Worm (Caenorhabditis elegans) whole organism, dauer: ENCODE measurements around the gene Y51H4A.938.
"Not testable (repeated sequence)": the region's sequence is repeated elsewhere in the genome, so short reads cannot be mapped to it uniquely, and the experiment has no call there.

Source experiments
- unc-62 ChIP-seq: sonication (generic microtip); optimal IDR thresholded peaks from 2 replicates; lab custom pipeline; 2017; ENCODE audit warnings: missing biosample characterization, missing genetic modification reagents, missing genetic modification characterization

Gene Y51H4A.938

DNA sequence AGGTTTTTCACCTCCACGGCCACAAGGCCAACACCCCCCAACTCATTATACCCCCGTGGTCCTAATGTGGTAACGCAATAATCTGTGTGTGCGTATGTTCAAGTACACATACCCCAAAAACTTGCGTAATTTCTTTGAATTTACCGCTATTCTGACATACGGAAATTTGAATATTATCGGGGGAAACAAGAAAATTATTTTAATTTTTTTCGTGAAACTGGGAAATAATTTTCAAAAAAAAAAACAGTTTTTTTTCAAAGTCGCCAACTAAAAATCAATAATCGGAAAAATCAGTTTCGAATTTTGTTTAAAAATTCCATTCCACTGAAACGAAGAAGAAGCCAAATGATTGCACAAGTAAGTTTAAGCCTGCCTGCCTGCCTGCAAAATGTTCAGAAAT lies at the start of gene Y51H4A.938:
Y51H4A.938 (plus strand) TSS at position 301 of the 400 bp plus-strand sequence.
- not testable (repeated sequence) for TF ChIP-seq unc-62 (GFP tag; lab: Kevin White, UChicago)

DNA sequence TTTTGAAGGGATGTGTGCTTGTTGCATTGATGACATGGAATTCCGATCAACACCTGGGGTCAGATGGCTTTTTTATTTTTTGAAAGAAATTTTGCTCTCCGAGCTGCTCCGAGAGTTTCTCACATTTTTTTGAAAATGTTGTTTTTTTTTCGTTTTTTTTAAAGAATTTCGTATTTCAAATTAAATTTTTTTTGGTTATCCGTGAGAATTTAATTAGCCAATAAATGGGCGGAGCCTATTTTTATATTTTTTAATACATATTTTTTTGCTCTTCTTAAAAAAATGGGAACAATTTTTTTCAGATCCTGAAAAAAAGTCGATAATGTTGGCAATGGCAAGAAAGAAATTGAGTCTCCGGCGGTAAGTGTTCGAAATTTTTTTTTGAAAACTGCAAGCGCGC lies 49.1 kb upstream of the Y51H4A.938 start, which contains the start of gene dlc-3:
dlc-3 (plus strand) TSS at position 301 of the 400 bp plus-strand sequence.
- no peak for TF ChIP-seq unc-62 (GFP tag; lab: Kevin White, UChicago)

DNA sequence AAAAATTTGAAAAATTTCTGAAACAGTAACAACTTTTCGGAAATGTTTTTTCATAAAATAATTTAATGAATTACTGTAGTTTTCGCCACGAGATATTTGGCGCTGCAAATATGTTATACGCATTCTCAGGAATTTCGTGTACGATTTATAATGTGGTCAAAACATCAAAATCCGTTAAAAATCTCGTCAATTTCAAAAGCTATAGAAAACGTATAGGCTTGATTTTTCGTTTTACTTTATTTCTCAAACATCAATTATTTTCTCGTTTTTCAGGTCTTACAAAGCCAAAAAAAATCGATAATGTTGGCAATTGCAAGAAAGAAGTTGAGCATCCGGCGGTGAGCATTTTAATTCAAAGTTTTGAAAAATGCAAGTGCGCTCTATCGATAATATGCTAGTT lies 38.0 kb upstream of the Y51H4A.938 start, which contains the start of gene dlc-4:
dlc-4 (plus strand) TSS at position 301 of the 400 bp plus-strand sequence.
- no peak for TF ChIP-seq unc-62 (GFP tag; lab: Kevin White, UChicago)

DNA sequence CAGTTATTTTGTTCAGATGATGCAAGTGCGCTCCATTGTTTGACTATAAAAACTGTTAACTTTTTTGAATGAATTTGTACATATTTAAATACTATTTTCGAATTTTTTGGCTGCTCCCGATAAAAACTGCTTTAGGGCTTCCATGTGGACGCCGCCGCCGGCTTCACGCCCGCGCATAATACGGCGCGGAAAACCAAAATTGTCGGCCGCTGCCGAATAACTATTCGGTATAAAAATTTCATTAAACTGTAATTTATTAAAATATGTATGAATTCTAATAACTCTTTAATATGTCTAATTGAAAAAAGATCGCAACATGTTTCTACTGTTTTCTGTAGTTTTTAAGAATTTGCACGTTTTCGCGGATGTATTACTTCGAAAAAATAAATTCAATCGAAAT lies 34.3 kb upstream of the Y51H4A.938 start:
- no peak for TF ChIP-seq unc-62 (GFP tag; lab: Kevin White, UChicago)

DNA sequence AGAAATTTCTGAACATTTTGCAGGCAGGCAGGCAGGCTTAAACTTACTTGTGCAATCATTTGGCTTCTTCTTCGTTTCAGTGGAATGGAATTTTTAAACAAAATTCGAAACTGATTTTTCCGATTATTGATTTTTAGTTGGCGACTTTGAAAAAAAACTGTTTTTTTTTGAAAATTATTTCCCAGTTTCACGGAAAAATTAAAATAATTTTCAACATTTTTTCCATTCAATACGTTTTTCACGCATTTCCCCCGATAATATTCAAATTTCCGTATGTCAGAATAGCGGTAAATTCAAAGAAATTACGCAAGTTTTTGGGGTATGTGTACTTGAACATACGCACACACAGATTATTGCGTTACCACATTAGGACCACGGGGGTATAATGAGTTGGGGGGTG lies 10.1 kb upstream of the Y51H4A.938 start, which contains the start of gene VY10G11R.1:
VY10G11R.1 (minus strand) TSS at position 101 of the 400 bp plus-strand sequence.
- not testable (repeated sequence) for TF ChIP-seq unc-62 (GFP tag; lab: Kevin White, UChicago)

DNA sequence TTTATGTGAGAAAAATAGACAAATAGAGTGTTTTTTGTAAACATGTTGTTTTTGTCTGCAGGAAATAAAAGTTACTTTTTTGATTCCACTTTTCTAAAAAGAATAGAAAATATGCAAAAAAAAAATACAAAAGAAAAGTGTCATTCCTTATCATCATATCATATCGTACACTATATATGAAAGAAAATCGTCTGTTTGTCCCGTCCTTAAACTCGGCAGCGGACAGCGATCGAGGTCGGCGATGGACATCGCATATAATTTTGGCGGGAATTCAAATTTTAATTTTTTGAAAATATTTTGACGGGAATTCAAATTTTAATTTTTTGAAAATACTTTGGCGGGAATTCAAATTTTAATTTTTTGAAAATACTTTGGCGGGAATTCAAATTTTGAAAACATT lies 9.4 kb upstream of the Y51H4A.938 start:
- no peak for TF ChIP-seq unc-62 (GFP tag; lab: Kevin White, UChicago)

DNA sequence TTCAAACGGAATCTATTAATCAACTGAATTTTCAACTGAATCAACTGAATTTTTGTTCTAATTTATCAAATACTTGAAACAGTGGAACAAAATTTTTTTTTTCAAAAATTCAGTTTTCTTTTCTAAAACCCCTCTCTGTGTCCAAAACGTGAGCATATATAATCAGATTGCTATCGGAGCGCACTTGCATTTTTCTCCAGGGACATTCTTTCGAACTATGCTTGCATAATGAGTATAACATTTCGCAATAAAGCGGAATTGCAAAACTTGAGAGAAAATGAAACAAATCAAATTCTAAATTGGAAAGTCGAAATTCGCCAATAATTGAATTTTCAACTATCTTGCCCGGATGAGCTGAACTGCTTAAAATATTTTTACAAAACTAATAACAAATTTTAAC lies 4.9 kb upstream of the Y51H4A.938 start:
- TF ChIP-seq unc-62 (GFP tag; lab: Kevin White, UChicago) = no peak

DNA sequence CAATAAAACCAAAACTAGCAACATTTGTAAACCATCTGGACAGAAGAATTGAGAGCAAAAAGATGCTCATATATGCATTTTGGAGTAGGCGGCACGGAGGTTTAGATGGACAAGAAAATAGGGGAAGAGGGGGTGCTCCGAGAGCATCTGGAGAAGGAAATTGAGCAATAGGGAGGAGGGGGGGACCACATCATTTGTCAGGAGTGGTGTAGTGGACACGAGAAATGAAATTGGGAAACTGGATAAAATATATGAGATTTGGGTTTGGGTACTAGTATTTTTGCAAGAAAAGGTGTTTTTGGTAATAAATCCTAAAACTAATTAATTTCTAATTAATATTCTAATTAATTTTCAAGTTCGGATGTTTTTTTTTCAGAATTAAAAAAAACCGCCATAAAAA lies 3.8 kb upstream of the Y51H4A.938 start, which contains the start of gene Y51H4A.1:
Y51H4A.1 (minus strand) TSS at position 127 of the 400 bp plus-strand sequence.
- TF ChIP-seq unc-62 (GFP tag; lab: Kevin White, UChicago) = no peak

DNA sequence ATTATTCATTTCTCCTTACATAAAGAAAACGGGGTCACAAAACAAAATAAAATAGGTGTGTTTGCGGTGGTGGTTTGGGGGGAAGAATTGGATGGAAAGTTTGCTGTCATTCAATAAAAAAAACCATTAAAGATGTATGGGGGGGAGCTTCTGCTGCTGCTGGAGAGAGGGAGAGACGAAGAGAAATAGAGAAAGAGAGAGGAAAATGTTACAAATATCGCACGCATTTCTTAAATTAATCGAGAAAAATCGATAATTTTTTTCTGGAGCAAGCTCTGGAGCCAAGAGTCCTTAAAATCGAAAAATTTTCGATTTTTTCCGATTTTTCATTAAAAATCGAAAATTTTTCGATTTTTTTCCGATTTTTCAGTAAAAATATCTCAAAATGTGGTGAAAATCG lies 1.8 kb downstream of the Y51H4A.938 start:
- no peak for TF ChIP-seq unc-62 (GFP tag; lab: Kevin White, UChicago)

DNA sequence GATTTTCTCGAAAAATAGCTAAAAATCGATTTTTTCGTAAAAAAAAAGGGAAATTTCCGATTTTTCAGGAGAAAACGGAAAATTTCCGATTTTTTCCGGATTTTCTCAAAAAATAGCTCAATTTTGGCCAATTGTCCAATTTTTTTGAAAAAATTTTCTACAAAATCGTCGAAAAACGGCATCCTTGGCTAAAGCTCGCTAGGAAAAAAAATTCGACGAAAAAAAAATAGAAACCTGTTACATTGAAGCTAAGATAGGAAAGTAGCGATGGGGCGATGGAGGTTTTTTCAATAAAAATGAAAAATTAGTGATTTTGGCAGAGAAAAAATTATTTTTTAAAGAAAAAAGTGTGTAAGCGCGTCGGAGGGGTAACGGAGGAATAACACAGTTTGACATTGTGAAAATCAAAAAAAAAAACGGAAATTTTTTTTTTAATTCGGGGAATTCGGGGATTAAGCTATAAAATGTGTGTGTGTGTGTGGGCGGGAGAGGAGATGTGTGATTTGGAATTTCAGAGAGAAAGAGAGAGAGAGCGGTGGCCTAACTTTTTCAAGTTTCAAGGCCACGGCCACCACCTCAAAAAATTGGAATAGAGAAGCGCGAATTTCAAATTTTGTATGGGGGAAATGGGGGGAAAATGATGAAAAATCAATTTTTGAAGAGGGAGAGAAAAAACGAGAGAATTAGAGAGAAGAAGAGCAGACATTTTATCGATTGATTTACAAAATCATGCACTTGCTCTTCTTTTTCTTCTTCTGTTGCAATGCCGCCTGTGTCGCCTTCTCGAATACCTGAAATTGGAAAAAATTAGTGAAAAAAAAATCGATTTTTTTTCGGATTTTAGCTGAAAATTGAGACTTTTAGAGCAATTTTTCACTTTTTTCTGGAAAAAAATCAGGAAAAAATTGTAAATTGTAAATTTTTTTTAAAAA lies 2.6 kb downstream of the Y51H4A.938 start:
- TF ChIP-seq unc-62 (GFP tag; lab: Kevin White, UChicago) = no peak

DNA sequence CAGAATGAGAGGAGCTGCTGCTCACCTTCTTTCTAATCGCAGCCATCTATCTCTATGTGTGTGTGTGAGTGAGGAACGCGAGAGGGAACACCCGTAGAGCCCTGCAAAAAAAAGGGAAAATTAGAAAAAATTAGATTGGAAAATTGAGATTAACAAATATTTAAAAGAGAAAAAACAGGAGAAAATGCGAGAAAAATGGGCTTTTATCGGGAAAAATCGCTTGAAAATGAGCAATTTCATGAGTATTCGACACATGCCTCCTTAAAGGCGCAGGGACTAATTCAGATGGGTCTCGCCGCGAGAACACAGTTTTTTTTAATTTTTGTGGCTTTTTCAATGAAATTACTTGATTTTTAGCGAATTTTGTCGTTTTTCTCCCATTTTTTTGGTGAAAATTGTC lies 7.9 kb downstream of the Y51H4A.938 start, which contains the start of gene rho-1:
rho-1 (minus strand) TSS at position 101 of the 400 bp plus-strand sequence.
- no peak for TF ChIP-seq unc-62 (GFP tag; lab: Kevin White, UChicago)

DNA sequence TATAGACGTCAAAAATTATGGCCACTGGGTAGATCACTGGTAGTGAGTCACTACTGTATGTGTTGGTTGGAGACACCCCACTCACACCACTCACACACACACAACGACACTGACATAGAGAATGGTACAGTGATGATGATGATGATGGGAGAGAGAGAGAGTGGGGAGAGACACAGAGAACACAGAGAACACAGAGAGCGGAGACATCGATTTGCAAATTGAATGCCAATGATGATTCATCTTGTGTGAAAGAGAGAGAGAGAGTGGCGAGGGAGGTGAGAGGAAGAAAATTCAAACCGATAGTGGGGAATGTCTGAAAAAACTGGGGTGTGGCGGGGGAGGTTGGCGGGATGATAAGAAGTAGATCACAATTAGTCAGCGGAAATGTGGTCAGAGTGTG lies 9.0 kb downstream of the Y51H4A.938 start:
- no peak for TF ChIP-seq unc-62 (GFP tag; lab: Kevin White, UChicago)

DNA sequence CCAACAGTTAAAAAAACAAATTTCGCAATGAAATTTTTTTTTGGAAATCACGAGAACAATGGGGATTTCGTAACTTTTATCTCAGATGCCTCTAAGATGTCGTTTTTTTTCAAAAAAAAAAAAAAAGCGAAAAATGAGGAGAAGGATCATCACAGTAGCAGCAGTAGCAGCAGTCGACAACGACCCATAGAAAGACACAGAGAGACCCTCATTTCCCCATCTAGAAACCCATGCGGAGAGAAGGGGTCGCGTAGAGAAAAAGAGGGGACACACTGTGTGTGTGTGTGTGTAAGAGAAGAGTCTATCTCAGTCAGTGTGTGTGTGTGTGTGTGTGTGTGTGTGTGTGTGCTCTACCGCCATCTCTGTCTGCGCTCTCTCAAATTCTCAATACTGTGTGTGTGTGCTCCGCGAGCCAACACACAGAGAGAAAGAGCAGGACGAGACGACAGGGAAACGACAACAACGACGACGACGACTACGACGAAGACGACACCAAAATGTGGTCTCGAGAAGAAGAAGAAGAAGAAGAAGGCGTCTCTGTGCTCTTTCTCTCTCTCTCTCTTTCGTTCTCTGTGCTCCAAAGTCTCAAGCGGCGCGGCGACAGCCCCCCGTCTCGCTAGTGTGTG lies 10.5 kb downstream of the Y51H4A.938 start:
- no peak for TF ChIP-seq unc-62 (GFP tag; lab: Kevin White, UChicago)

DNA sequence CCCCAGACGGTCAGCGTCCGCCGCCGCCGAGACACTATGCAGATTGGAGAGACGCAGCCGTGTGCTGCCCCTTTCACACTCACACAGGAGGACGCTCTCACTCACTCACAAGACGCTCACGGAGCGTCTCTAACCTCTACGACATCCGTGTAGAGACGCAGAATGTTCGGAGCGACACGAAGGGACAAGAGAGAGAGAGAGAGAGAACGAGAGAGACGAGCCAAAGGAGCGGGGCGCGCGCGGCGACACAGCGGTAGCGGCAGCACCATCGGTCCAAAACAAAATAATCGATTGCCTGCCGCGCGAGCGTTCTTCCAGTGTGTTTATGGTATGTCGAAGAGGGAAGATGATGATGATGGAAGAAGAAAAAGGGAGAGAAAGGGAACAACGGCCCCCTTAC lies 11.3 kb downstream of the Y51H4A.938 start:
- no peak for TF ChIP-seq unc-62 (GFP tag; lab: Kevin White, UChicago)

DNA sequence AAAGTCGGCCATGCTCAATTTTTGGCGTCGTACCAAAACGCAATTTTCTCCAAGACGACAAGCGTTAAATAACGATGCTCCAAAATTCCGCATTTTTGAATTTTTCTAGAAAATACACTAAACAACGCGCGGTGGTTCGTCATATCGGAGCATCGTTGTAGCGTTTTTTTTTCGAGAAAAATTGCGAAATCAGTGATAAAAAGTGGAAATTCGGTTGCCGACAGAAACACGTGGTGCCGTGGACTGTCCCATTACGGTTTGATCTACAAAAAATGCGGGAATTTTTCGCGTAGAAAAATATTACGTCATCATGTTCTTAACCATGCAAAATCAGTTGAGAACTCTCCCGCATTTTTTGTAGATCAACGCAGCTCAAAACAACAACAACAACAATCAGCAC lies 11.9 kb downstream of the Y51H4A.938 start:
- no peak for TF ChIP-seq unc-62 (GFP tag; lab: Kevin White, UChicago)

DNA sequence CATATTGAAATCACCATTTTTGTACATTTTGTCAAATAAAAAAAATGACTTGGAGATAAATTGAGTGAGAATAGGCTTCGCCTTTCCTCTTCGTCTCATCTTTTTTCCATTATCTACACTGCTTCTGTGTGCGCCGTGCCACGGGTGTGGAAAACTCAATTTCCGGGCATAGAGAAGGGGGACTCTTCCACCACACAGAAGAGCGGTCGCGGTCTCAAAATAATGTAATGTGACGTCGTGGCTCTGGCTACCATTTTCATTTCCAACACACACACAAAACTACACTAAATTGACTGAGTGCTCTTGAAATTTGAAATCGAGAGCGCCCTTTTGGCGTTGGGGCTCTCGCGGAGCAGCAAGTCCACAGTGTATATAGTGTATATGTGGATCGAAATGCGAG lies 13.0 kb downstream of the Y51H4A.938 start:
- TF ChIP-seq unc-62 (GFP tag; lab: Kevin White, UChicago) = no peak
